Fruit fly (Drosophila melanogaster): Measurements from ENCODE around the gene CG33986.

- TF ChIP-seq Blimp-1 (GFP tag; optimal IDR thresholded peaks at IDR 0.05) (no peak), CG15336 (GFP tag; IDR thresholded peaks at IDR 0.05) (no peak), Lpt (GFP tag; optimal IDR thresholded peaks at IDR 0.05) (no peak), CG32006 (GFP tag; optimal IDR thresholded peaks at IDR 0.05) (no peak), Eip93F (GFP tag; optimal IDR thresholded peaks at IDR 0.05) (no peak), OdsH (GFP tag; optimal IDR thresholded peaks at IDR 0.05) (no peak), CG7368 (GFP tag; optimal IDR thresholded peaks at IDR 0.05) (no peak)
Observed at dm6 chr3L:15513726-15514125, 11.3 kb downstream of the CG33986 start.

All from whole organism, prepupa.